Worm (Caenorhabditis elegans): ENCODE data around the gene Y34B4A.7.

Y34B4A.7 gene

ce11 chrX:5279170-5279635, 35.1 kb downstream of the Y34B4A.7 start, which contains the start of gene Y34B4A.2:
Gene Y34B4A.2 (plus strand): TSS chrX:5279497.
- TF ChIP-seq ceh-83 (GFP tag; optimal IDR thresholded peaks at IDR 0.05) = no peak
- TF ChIP-seq cnd-1 (tag; optimal IDR thresholded peaks at IDR 0.05) = peak; percentile 27
- no peak for TF ChIP-seq zip-8 (tag; optimal IDR thresholded peaks at IDR 0.05)
- TF ChIP-seq ham-2 (GFP tag; optimal IDR thresholded peaks at IDR 0.05) = no peak
- no peak for TF ChIP-seq tbx-8 (GFP tag; optimal IDR thresholded peaks at IDR 0.05)
- TF ChIP-seq blmp-1 (tag; optimal IDR thresholded peaks at IDR 0.05) = no peak
- TF ChIP-seq ces-1 (GFP tag; optimal IDR thresholded peaks at IDR 0.05) = peak; percentile 74
- TF ChIP-seq pha-4 (tag; optimal IDR thresholded peaks at IDR 0.05) = no peak
- TF ChIP-seq ztf-11 (tag; optimal IDR thresholded peaks at IDR 0.05) = no peak
- no peak for TF ChIP-seq mab-5 (tag; optimal IDR thresholded peaks at IDR 0.05)
- no peak for TF ChIP-seq sem-2 (GFP tag; optimal IDR thresholded peaks at IDR 0.05)
- TF ChIP-seq nhr-76 (tag; optimal IDR thresholded peaks at IDR 0.05) = no peak
- TF ChIP-seq unc-62 (GFP tag; optimal IDR thresholded peaks at IDR 0.05) = no peak
- no peak for TF ChIP-seq ceh-43 (GFP tag; optimal IDR thresholded peaks at IDR 0.05)
- no peak for TF ChIP-seq lsy-2 (tag; optimal IDR thresholded peaks at IDR 0.05)
- TF ChIP-seq nhr-28 (tag; optimal IDR thresholded peaks at IDR 0.05) = no peak
- TF ChIP-seq drap-1 (GFP tag; optimal IDR thresholded peaks at IDR 0.05) = no peak
- TF ChIP-seq elt-1 (tag; optimal IDR thresholded peaks at IDR 0.05; ENCODE audit: borderline replicate concordance, insufficient read depth) = no peak
- no peak for TF ChIP-seq ceh-39 (tag; optimal IDR thresholded peaks at IDR 0.05)
- peak; percentile 8 for TF ChIP-seq nhr-2 (tag; optimal IDR thresholded peaks at IDR 0.05)
- peak; percentile 23 for TF ChIP-seq lin-13 (tag; optimal IDR thresholded peaks at IDR 0.05)
- TF ChIP-seq lin-32 (GFP tag; optimal IDR thresholded peaks at IDR 0.05) = no peak
- no peak for TF ChIP-seq unc-120 (tag; optimal IDR thresholded peaks at IDR 0.05; ENCODE audit: poor library complexity, severe bottlenecking)
- no peak for TF ChIP-seq sptf-1 (tag; optimal IDR thresholded peaks at IDR 0.05)
- no peak for TF ChIP-seq mep-1 (tag; optimal IDR thresholded peaks at IDR 0.05)
- TF ChIP-seq elt-3 (tag; optimal IDR thresholded peaks at IDR 0.05) = no peak
- TF ChIP-seq flh-1 (GFP tag; optimal IDR thresholded peaks at IDR 0.05) = no peak
- no peak for TF ChIP-seq bed-3 (GFP tag; optimal IDR thresholded peaks at IDR 0.05)

ce11 chrX:5279674-5280073, 35.5 kb downstream of the Y34B4A.7 start, which contains the start of gene rga-8:
Gene rga-8 (minus strand): TSS chrX:5279774.
- TF ChIP-seq nhr-237 (tag; optimal IDR thresholded peaks at IDR 0.05) = no peak
- TF ChIP-seq blmp-1 (tag; optimal IDR thresholded peaks at IDR 0.05) = no peak
- no peak for TF ChIP-seq pha-4 (tag; optimal IDR thresholded peaks at IDR 0.05)
- TF ChIP-seq M03D4.4 (tag; optimal IDR thresholded peaks at IDR 0.05) = no peak
- no peak for TF ChIP-seq elt-1 (tag; optimal IDR thresholded peaks at IDR 0.05; ENCODE audit: borderline replicate concordance, insufficient read depth)
- TF ChIP-seq ham-2 (GFP tag; optimal IDR thresholded peaks at IDR 0.05) = no peak
- TF ChIP-seq sem-2 (GFP tag; optimal IDR thresholded peaks at IDR 0.05) = no peak
- TF ChIP-seq hlh-1 (tag; optimal IDR thresholded peaks at IDR 0.05) = no peak
- TF ChIP-seq sptf-1 (tag; optimal IDR thresholded peaks at IDR 0.05) = no peak
- no peak for TF ChIP-seq ces-1 (GFP tag; optimal IDR thresholded peaks at IDR 0.05)
- TF ChIP-seq lin-32 (GFP tag; optimal IDR thresholded peaks at IDR 0.05) = no peak
- no peak for TF ChIP-seq nhr-28 (tag; optimal IDR thresholded peaks at IDR 0.05)
- TF ChIP-seq snpc-4 (tag; optimal IDR thresholded peaks at IDR 0.05) = no peak
- no peak for TF ChIP-seq elt-3 (tag; optimal IDR thresholded peaks at IDR 0.05)
- no peak for TF ChIP-seq flh-1 (GFP tag; optimal IDR thresholded peaks at IDR 0.05)
- TF ChIP-seq bed-3 (GFP tag; optimal IDR thresholded peaks at IDR 0.05) = no peak
- no peak for TF ChIP-seq unc-120 (tag; optimal IDR thresholded peaks at IDR 0.05; ENCODE audit: poor library complexity, severe bottlenecking)
- TF ChIP-seq ztf-11 (tag; optimal IDR thresholded peaks at IDR 0.05) = no peak
- no peak for TF ChIP-seq unc-62 (GFP tag; optimal IDR thresholded peaks at IDR 0.05)
- no peak for TF ChIP-seq mep-1 (tag; optimal IDR thresholded peaks at IDR 0.05)

- no peak for TF ChIP-seq drap-1 (GFP tag; optimal IDR thresholded peaks at IDR 0.05)
- TF ChIP-seq pha-4 (tag; optimal IDR thresholded peaks at IDR 0.05) = no peak
- TF ChIP-seq cnd-1 (tag; optimal IDR thresholded peaks at IDR 0.05) = no peak
- TF ChIP-seq tbx-8 (GFP tag; optimal IDR thresholded peaks at IDR 0.05) = no peak
- no peak for TF ChIP-seq lin-32 (GFP tag; optimal IDR thresholded peaks at IDR 0.05)
- TF ChIP-seq unc-62 (GFP tag; optimal IDR thresholded peaks at IDR 0.05) = no peak
- no peak for TF ChIP-seq lin-13 (tag; optimal IDR thresholded peaks at IDR 0.05)
- TF ChIP-seq flh-1 (GFP tag; optimal IDR thresholded peaks at IDR 0.05) = no peak
- no peak for TF ChIP-seq elt-3 (tag; optimal IDR thresholded peaks at IDR 0.05)
- no peak for TF ChIP-seq nhr-76 (tag; optimal IDR thresholded peaks at IDR 0.05)
- no peak for TF ChIP-seq snpc-4 (tag; optimal IDR thresholded peaks at IDR 0.05)
- no peak for TF ChIP-seq ceh-43 (GFP tag; optimal IDR thresholded peaks at IDR 0.05)
- TF ChIP-seq ces-1 (GFP tag; optimal IDR thresholded peaks at IDR 0.05) = no peak
- TF ChIP-seq nhr-237 (tag; optimal IDR thresholded peaks at IDR 0.05) = no peak
- TF ChIP-seq elt-1 (tag; optimal IDR thresholded peaks at IDR 0.05; ENCODE audit: borderline replicate concordance, insufficient read depth) = no peak
- no peak for TF ChIP-seq nhr-12 (tag; optimal IDR thresholded peaks at IDR 0.05)
- TF ChIP-seq lsy-2 (tag; optimal IDR thresholded peaks at IDR 0.05) = no peak
- TF ChIP-seq unc-120 (tag; optimal IDR thresholded peaks at IDR 0.05; ENCODE audit: poor library complexity, severe bottlenecking) = no peak
- TF ChIP-seq nhr-2 (tag; optimal IDR thresholded peaks at IDR 0.05) = no peak
These were observed 39.4 kb downstream of the Y34B4A.7 start, which contains the start of gene vps-41 for ce11 chrX:5283531-5283930. Gene vps-41 (plus strand): TSS chrX:5283831.
